Worm (Caenorhabditis elegans) whole organism, mixed stage, embryonic: ENCODE results near the gene Y45F10B.13.
"Not testable (repeated sequence)": the region's sequence is repeated elsewhere in the genome, so short reads cannot be mapped to it uniquely, and the experiment has no call there.

Experiments
- M03D4.4 ChIP-seq: sonication (generic microtip); optimal IDR thresholded peaks from 2 replicates; lab custom pipeline; 2017; ENCODE audit warnings: mild to moderate bottlenecking, missing genetic modification characterization, missing compliant biosample characterization
- blmp-1 ChIP-seq: fragments of 150-350 bp; optimal IDR thresholded peaks from 2 replicates; lab custom pipeline; 2014; ENCODE audit warnings: missing biosample characterization, missing genetic modification characterization
- ceh-43 ChIP-seq: fragments of 200-800 bp; sonication (Bioruptor generic); optimal IDR thresholded peaks from 2 replicates; lab custom pipeline; 2018; ENCODE audit warnings: mild to moderate bottlenecking, missing genetic modification characterization, moderate library complexity, missing compliant biosample characterization
- ceh-83 ChIP-seq: fragments of 200-800 bp; sonication (Bioruptor generic); optimal IDR thresholded peaks from 2 replicates; lab custom pipeline; 2018; ENCODE audit warnings: mild to moderate bottlenecking, missing genetic modification characterization, missing compliant biosample characterization
- drap-1 ChIP-seq: fragments of 200-800 bp; sonication (Bioruptor generic); optimal IDR thresholded peaks from 3 replicates; lab custom pipeline; 2018; ENCODE audit warnings: mild to moderate bottlenecking, missing genetic modification characterization, missing compliant biosample characterization
- elt-1 ChIP-seq: sonication (generic microtip); optimal IDR thresholded peaks from 2 replicates; lab custom pipeline; 2017; ENCODE audit warnings: missing genetic modification characterization, mild to moderate bottlenecking, missing compliant biosample characterization, antibody characterized with exemption, moderate library complexity, borderline replicate concordance; ENCODE audit not compliant: insufficient read depth
- elt-3 ChIP-seq: fragments of 150-350 bp; optimal IDR thresholded peaks from 2 replicates; lab custom pipeline; 2014; ENCODE audit warnings: missing biosample characterization, missing genetic modification characterization
- flh-1 ChIP-seq: fragments of 200-800 bp; sonication (Bioruptor generic); optimal IDR thresholded peaks from 2 replicates; lab custom pipeline; 2018; ENCODE audit warnings: mild to moderate bottlenecking, missing genetic modification characterization, moderate library complexity, missing compliant biosample characterization
- ham-2 ChIP-seq: fragments of 200-800 bp; sonication (Bioruptor generic); optimal IDR thresholded peaks from 2 replicates; lab custom pipeline; 2018; ENCODE audit warnings: mild to moderate bottlenecking, missing genetic modification characterization, missing compliant biosample characterization
- hlh-1 ChIP-seq: fragments of 150-350 bp; optimal IDR thresholded peaks from 2 replicates; lab custom pipeline; 2014; ENCODE audit warnings: missing biosample characterization, missing genetic modification reagents, missing genetic modification characterization
- lin-13 ChIP-seq: fragments of 150-350 bp; optimal IDR thresholded peaks from 2 replicates; lab custom pipeline; 2014; ENCODE audit warnings: missing biosample characterization, missing genetic modification characterization
- lin-32 ChIP-seq: fragments of 200-800 bp; sonication (Bioruptor generic); optimal IDR thresholded peaks from 2 replicates; lab custom pipeline; 2018; ENCODE audit warnings: mild to moderate bottlenecking, missing genetic modification characterization, missing compliant biosample characterization
- lsy-2 ChIP-seq: fragments of 150-350 bp; optimal IDR thresholded peaks from 2 replicates; lab custom pipeline; 2014; ENCODE audit warnings: missing biosample characterization, missing genetic modification characterization
- mab-5 ChIP-seq: fragments of 150-350 bp; optimal IDR thresholded peaks from 2 replicates; lab custom pipeline; 2014; ENCODE audit warnings: missing biosample characterization, missing genetic modification characterization
- mep-1 ChIP-seq: fragments of 150-350 bp; optimal IDR thresholded peaks from 2 replicates; lab custom pipeline; 2017; ENCODE audit warnings: missing biosample characterization, missing genetic modification reagents, missing genetic modification characterization, inconsistent platforms
- mls-2 ChIP-seq: sonication (generic microtip); optimal IDR thresholded peaks from 2 replicates; lab custom pipeline; 2016; ENCODE audit warnings: mild to moderate bottlenecking, missing genetic modification characterization, moderate library complexity, missing compliant biosample characterization
- nhr-12 ChIP-seq: fragments of 150-350 bp; optimal IDR thresholded peaks from 2 replicates; lab custom pipeline; 2014; ENCODE audit warnings: missing biosample characterization, missing genetic modification characterization
- nhr-2 ChIP-seq: fragments of 150-350 bp; optimal IDR thresholded peaks from 2 replicates; lab custom pipeline; 2014; ENCODE audit warnings: missing biosample characterization, missing genetic modification characterization
- nhr-237 ChIP-seq: fragments of 150-350 bp; optimal IDR thresholded peaks from 2 replicates; lab custom pipeline; 2014; ENCODE audit warnings: missing biosample characterization, missing genetic modification characterization
- nhr-28 ChIP-seq: fragments of 150-350 bp; optimal IDR thresholded peaks from 2 replicates; lab custom pipeline; 2014; ENCODE audit warnings: missing biosample characterization, missing genetic modification characterization
- nhr-76 ChIP-seq: sonication (generic microtip); optimal IDR thresholded peaks from 2 replicates; lab custom pipeline; 2017; ENCODE audit warnings: missing biosample characterization, missing genetic modification characterization
- pha-4 ChIP-seq: fragments of 150-350 bp; optimal IDR thresholded peaks from 2 replicates; lab custom pipeline; 2018; ENCODE audit warnings: missing biosample characterization, missing genetic modification reagents, missing genetic modification characterization
- sem-2 ChIP-seq: fragments of 200-800 bp; sonication (Bioruptor generic); optimal IDR thresholded peaks from 2 replicates; lab custom pipeline; 2018; ENCODE audit warnings: mild to moderate bottlenecking, missing genetic modification characterization, missing compliant biosample characterization
- snpc-4 ChIP-seq: fragments of 150-350 bp; optimal IDR thresholded peaks from 2 replicates; lab custom pipeline; 2014; ENCODE audit warnings: missing biosample characterization, missing genetic modification characterization
- sptf-1 ChIP-seq: sonication (generic microtip); optimal IDR thresholded peaks from 2 replicates; lab custom pipeline; 2017; ENCODE audit warnings: mild to moderate bottlenecking, missing genetic modification characterization, moderate library complexity, missing compliant biosample characterization
- tbx-8 ChIP-seq: fragments of 200-800 bp; sonication (Bioruptor generic); optimal IDR thresholded peaks from 2 replicates; lab custom pipeline; 2018; ENCODE audit warnings: mild to moderate bottlenecking, missing genetic modification characterization, moderate library complexity, missing compliant biosample characterization
- unc-120 ChIP-seq: sonication (generic microtip); optimal IDR thresholded peaks from 2 replicates; lab custom pipeline; 2017; ENCODE audit warnings: missing genetic modification characterization, missing compliant biosample characterization; ENCODE audit not compliant: poor library complexity, severe bottlenecking
- unc-39 ChIP-seq: fragments of 150-350 bp; optimal IDR thresholded peaks from 2 replicates; lab custom pipeline; 2014; ENCODE audit warnings: missing biosample characterization, missing genetic modification characterization
- unc-62 ChIP-seq: fragments of 150-350 bp; optimal IDR thresholded peaks from 2 replicates; lab custom pipeline; 2014; ENCODE audit warnings: missing biosample characterization, missing genetic modification reagents, missing genetic modification characterization
- zip-8 ChIP-seq: fragments of 150-350 bp; optimal IDR thresholded peaks from 2 replicates; lab custom pipeline; 2014; ENCODE audit warnings: missing biosample characterization, missing genetic modification characterization
- ztf-11 ChIP-seq: fragments of 150-350 bp; optimal IDR thresholded peaks from 2 replicates; lab custom pipeline; 2014; ENCODE audit warnings: missing biosample characterization, missing genetic modification characterization

The Y45F10B.13 gene

DNA sequence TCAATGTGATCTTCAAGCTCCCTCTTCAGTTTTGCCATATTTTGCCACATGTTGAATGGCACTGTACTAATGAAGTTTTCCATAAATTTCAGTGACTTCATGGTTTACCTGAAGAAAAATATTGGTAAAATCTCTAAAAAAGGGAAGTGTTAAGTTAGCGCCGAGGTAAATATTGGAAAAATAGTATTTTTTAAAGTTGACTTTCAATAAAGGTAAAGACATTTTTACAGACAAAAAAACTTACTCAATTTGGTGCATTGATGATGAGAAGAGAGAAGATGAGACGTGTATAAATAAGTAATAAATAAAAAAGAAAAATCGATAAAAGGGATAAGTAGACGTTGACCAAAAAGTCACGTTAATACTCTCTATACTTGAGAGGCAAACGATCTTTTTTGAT is 36.3 kb upstream of the Y45F10B.13 start, which contains the start of gene Y45F10B.9:
TSS of gene Y45F10B.9 (minus strand) at position 101 of the 400 bp plus-strand sequence.
- TF ChIP-seq unc-62; unc-39 (tag; lab: Kevin White, UChicago); pha-4 (tag; lab: Kevin White, UChicago): not testable (repeated sequence)

DNA sequence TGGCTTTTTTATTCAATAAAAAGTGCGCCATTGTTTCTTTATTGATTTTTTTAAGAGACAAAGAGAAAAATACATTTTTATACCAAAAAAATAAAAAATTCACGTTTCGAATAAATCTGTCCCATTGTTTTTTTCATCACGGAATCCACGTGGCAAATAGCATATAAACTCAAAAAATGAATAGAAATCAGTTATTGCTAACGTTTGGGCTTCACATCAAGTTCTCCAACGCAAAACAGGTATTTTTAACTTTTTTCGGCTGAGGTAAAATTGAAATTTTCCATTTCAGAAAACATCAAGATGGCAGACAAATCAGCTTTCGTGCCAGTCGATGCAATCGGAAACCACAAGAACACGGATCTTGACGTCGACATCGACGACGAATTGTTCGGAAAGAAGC is 31.8 kb upstream of the Y45F10B.13 start, which contains the start of gene Y45F10B.3:
TSS of gene Y45F10B.3 (plus strand) at position 301 of the 400 bp plus-strand sequence.
- TF ChIP-seq mab-5 (tag; lab: Kevin White, UChicago) (no peak), zip-8 (no peak), nhr-12 (no peak), lin-13 (no peak), hlh-1 (tag; lab: Kevin White, UChicago) (no peak), lin-32 (no peak), nhr-237 (no peak), ham-2 (GFP tag; lab: Kevin White, UChicago) (no peak)

DNA sequence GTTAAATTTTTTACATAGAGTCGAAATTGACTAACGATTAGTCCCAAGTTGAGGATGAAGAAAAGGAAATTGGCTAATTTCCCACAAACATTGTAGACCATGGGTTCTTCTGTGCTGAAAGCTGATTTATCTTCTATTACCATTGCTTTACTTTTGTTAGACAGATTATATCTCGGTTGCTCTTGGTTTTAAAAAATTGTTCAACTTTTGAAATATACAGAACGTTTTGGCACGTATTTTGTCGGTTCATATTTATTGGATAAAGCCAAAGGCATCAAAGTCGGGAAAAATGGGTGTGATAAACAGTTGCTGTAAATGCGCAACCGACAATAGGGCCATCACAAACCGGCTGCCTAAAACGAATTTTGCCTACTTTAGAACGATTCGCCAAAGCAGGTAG is 30.1 kb upstream of the Y45F10B.13 start, which contains the start of gene tsp-5:
TSS of gene tsp-5 (minus strand) at position 101 of the 400 bp plus-strand sequence.
- TF ChIP-seq sem-2 (no peak), nhr-237 (no peak), nhr-28 (tag; lab: Kevin White, UChicago) (no peak), drap-1 (no peak), sptf-1 (tag; lab: Kevin White, UChicago) (no peak), hlh-1 (tag; lab: Kevin White, UChicago) (no peak), nhr-76 (tag; lab: Kevin White, UChicago) (no peak), unc-120 (tag; lab: Kevin White, UChicago) (no peak), mls-2 (tag; lab: Kevin White, UChicago) (no peak), snpc-4 (tag; lab: Kevin White, UChicago) (no peak), nhr-2 (tag; lab: Kevin White, UChicago) (no peak), zip-8 (no peak), blmp-1 (tag; lab: Kevin White, UChicago) (no peak), flh-1 (GFP tag; lab: Kevin White, UChicago) (no peak), lin-32 (no peak), nhr-12 (no peak), ceh-83 (GFP tag; lab: Kevin White, UChicago) (no peak)

DNA sequence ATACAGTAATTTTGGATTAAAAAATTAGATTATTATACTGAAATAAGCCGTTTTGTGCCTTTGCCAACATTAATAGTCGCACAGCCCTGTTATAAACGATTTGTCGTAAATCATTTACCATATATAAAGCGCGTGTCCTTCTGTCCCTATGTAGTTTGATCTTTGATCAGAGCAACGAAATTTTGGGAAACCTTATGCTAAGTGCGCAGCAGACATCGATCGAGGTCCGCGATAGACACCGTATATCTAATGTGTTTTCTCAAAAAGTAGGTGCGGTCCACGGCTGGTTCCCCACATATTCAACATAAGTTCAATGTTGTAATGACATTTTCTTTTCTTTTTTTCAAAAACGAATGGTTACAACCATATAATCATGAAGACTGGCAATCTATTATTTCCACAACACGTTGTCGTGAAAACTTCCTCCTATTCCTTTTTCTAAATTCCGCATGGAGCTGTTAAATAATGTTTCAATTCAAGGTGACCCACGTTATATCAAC is 27.1 kb upstream of the Y45F10B.13 start, which contains the start of gene sru-9:
TSS of gene sru-9 (plus strand) at position 450 of the 500 bp plus-strand sequence.
- not testable (repeated sequence) for TF ChIP-seq elt-1; lsy-2; sptf-1 (tag; lab: Kevin White, UChicago)

DNA sequence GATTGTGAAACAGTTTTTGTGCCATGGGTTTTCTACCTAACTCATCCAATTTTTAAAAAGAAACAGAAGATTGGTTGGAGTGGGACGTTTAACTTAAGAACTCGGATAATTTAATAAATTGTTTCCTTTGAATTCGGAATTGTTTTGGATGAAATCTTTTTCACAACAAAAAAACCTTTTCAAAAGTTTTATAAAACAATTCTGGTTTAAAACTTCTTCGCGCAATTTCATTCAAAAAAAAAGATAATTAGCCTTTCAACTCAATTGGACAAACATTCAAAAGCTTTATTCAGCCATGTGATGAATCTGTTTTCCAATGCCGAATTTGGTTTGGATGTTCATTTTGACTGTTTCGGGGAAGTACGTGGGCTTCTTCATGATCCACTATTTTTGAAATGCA is 25.6 kb upstream of the Y45F10B.13 start, which contains the start of gene Y45F10B.12:
TSS of gene Y45F10B.12 (plus strand) at position 301 of the 400 bp plus-strand sequence.
- TF ChIP-seq unc-62, result no peak
- TF ChIP-seq unc-120 (tag; lab: Kevin White, UChicago), result no peak
- TF ChIP-seq snpc-4 (tag; lab: Kevin White, UChicago), result no peak
- TF ChIP-seq unc-39 (tag; lab: Kevin White, UChicago), result no peak
- TF ChIP-seq tbx-8 (GFP tag; lab: Kevin White, UChicago), result no peak
- no peak for TF ChIP-seq mep-1
- TF ChIP-seq ztf-11 (tag; lab: Kevin White, UChicago), result no peak
- TF ChIP-seq flh-1 (GFP tag; lab: Kevin White, UChicago), result no peak

DNA sequence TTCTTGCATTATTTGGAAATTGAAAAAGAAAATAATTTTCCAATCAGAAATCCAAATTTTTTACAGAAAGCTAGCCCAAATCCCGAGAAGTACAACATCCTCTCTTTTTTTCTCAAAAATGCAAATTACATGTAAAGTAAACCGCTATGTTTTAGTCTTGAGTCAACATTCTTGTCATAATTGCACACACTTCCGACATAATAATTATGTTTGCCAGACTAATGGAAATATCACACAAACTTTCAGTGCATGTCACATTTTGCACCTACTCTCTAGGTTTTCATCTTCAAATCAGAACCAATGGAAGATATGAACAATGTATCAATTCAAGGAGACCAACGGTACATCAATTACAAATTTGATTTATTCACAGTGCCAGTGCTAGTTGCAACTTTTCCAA is 23.1 kb upstream of the Y45F10B.13 start, which contains the start of gene sru-11:
TSS of gene sru-11 (plus strand) at position 301 of the 400 bp plus-strand sequence.
- no peak for TF ChIP-seq sptf-1 (tag; lab: Kevin White, UChicago)
- no peak for TF ChIP-seq ceh-83 (GFP tag; lab: Kevin White, UChicago)
- no peak for TF ChIP-seq unc-120 (tag; lab: Kevin White, UChicago)
- no peak for TF ChIP-seq blmp-1 (tag; lab: Kevin White, UChicago)
- TF ChIP-seq nhr-28 (tag; lab: Kevin White, UChicago), result no peak
- no peak for TF ChIP-seq elt-3 (tag; lab: Kevin White, UChicago)
- no peak for TF ChIP-seq ztf-11 (tag; lab: Kevin White, UChicago)
- TF ChIP-seq ceh-43 (GFP tag; lab: Kevin White, UChicago), result no peak
- TF ChIP-seq hlh-1 (tag; lab: Kevin White, UChicago), result no peak
- TF ChIP-seq M03D4.4 (tag; lab: Kevin White, UChicago), result no peak
- TF ChIP-seq mls-2 (tag; lab: Kevin White, UChicago), result no peak
- no peak for TF ChIP-seq pha-4 (tag; lab: Kevin White, UChicago)
- no peak for TF ChIP-seq lsy-2
- TF ChIP-seq unc-39 (tag; lab: Kevin White, UChicago), result no peak
